Worm (Caenorhabditis elegans) whole organism, late embryonic: ENCODE data around the gene srh-4.

ENCODE experiments used
- K09A11.1 ChIP-seq: sonication (generic microtip); optimal IDR thresholded peaks from 2 replicates; lab custom pipeline; 2017; ENCODE audit warnings: antibody characterized with exemption, mild to moderate bottlenecking, missing genetic modification characterization, missing compliant biosample characterization; ENCODE audit not compliant: insufficient read depth
- tbx-2 ChIP-seq: sonication (generic microtip); optimal IDR thresholded peaks from 2 replicates; lab custom pipeline; 2016; ENCODE audit warnings: missing genetic modification characterization, missing compliant biosample characterization
- unc-3 ChIP-seq, 2 experiments: fragments of 200-800 bp in 1 of 2; sonication (Bioruptor generic) in 1 of 2; sonication (generic microtip) in 1 of 2; conservative IDR thresholded peaks in 1 of 2; optimal IDR thresholded peaks in 1 of 2; 2 replicates each; pipeline versions ENCODE4 v1.3.6 to Lab custom; 2016 to 2022; ENCODE audit warnings: missing compliant biosample characterization in 2 of 2, missing genetic modification characterization in 2 of 2, missing genetic modification reagents in 1 of 2
- zip-5 ChIP-seq: sonication (generic microtip); optimal IDR thresholded peaks from 2 replicates; lab custom pipeline; 2016; ENCODE audit warnings: missing genetic modification characterization, missing compliant biosample characterization

- TF ChIP-seq tbx-2 (tag; lab: Kevin White, UChicago) = no peak
- TF ChIP-seq unc-3 (GFP tag; conservative IDR thresholded peaks at IDR 0.05; lab: Robert Waterston, UW) = no peak
- TF ChIP-seq unc-3 (tag; optimal IDR thresholded peaks at IDR 0.05; lab: Kevin White, UChicago) = no peak
- no peak for TF ChIP-seq zip-5
- TF ChIP-seq K09A11.1 (tag; lab: Kevin White, UChicago) = no peak
Observed at ce11 chrV:4018591-4018990, 8.3 kb downstream of the srh-4 start.
